Worm (Caenorhabditis elegans) whole organism, mixed stage, embryonic: ENCODE results near the gene ZK892.6.
A peak's percentile ranks its signal among the peaks of the same experiment; 100 is the strongest.

Source experiments
- M03D4.4 ChIP-seq: sonication (generic microtip); optimal IDR thresholded peaks from 2 replicates; lab custom pipeline; 2017; ENCODE audit warnings: mild to moderate bottlenecking, missing genetic modification characterization, missing compliant biosample characterization
- bed-3 ChIP-seq: fragments of 200-800 bp; sonication (Bioruptor generic); optimal IDR thresholded peaks from 3 replicates; lab custom pipeline; 2018; ENCODE audit warnings: mild to moderate bottlenecking, missing genetic modification characterization, moderate library complexity, missing compliant biosample characterization
- blmp-1 ChIP-seq: fragments of 150-350 bp; optimal IDR thresholded peaks from 2 replicates; lab custom pipeline; 2014; ENCODE audit warnings: missing biosample characterization, missing genetic modification characterization
- ceh-43 ChIP-seq: fragments of 200-800 bp; sonication (Bioruptor generic); optimal IDR thresholded peaks from 2 replicates; lab custom pipeline; 2018; ENCODE audit warnings: mild to moderate bottlenecking, missing genetic modification characterization, moderate library complexity, missing compliant biosample characterization
- ces-1 ChIP-seq: fragments of 150-350 bp; optimal IDR thresholded peaks from 2 replicates; lab custom pipeline; 2014; ENCODE audit warnings: missing biosample characterization, missing genetic modification reagents, missing genetic modification characterization
- cnd-1 ChIP-seq: fragments of 200-800 bp; sonication (Bioruptor generic); optimal IDR thresholded peaks from 2 replicates; lab custom pipeline; 2018; ENCODE audit warnings: mild to moderate bottlenecking, missing genetic modification characterization, missing compliant biosample characterization
- drap-1 ChIP-seq: fragments of 200-800 bp; sonication (Bioruptor generic); optimal IDR thresholded peaks from 3 replicates; lab custom pipeline; 2018; ENCODE audit warnings: mild to moderate bottlenecking, missing genetic modification characterization, missing compliant biosample characterization
- elt-1 ChIP-seq: sonication (generic microtip); optimal IDR thresholded peaks from 2 replicates; lab custom pipeline; 2017; ENCODE audit warnings: missing genetic modification characterization, mild to moderate bottlenecking, missing compliant biosample characterization, antibody characterized with exemption, moderate library complexity, borderline replicate concordance; ENCODE audit not compliant: insufficient read depth
- elt-3 ChIP-seq: fragments of 150-350 bp; optimal IDR thresholded peaks from 2 replicates; lab custom pipeline; 2014; ENCODE audit warnings: missing biosample characterization, missing genetic modification characterization
- ham-2 ChIP-seq: fragments of 200-800 bp; sonication (Bioruptor generic); optimal IDR thresholded peaks from 2 replicates; lab custom pipeline; 2018; ENCODE audit warnings: mild to moderate bottlenecking, missing genetic modification characterization, missing compliant biosample characterization
- hlh-1 ChIP-seq: fragments of 150-350 bp; optimal IDR thresholded peaks from 2 replicates; lab custom pipeline; 2014; ENCODE audit warnings: missing biosample characterization, missing genetic modification reagents, missing genetic modification characterization
- lin-13 ChIP-seq: fragments of 150-350 bp; optimal IDR thresholded peaks from 2 replicates; lab custom pipeline; 2014; ENCODE audit warnings: missing biosample characterization, missing genetic modification characterization
- lin-32 ChIP-seq: fragments of 200-800 bp; sonication (Bioruptor generic); optimal IDR thresholded peaks from 2 replicates; lab custom pipeline; 2018; ENCODE audit warnings: mild to moderate bottlenecking, missing genetic modification characterization, missing compliant biosample characterization
- mab-5 ChIP-seq: fragments of 150-350 bp; optimal IDR thresholded peaks from 2 replicates; lab custom pipeline; 2014; ENCODE audit warnings: missing biosample characterization, missing genetic modification characterization
- mep-1 ChIP-seq: fragments of 150-350 bp; optimal IDR thresholded peaks from 2 replicates; lab custom pipeline; 2017; ENCODE audit warnings: missing biosample characterization, missing genetic modification reagents, missing genetic modification characterization, inconsistent platforms
- mls-2 ChIP-seq: sonication (generic microtip); optimal IDR thresholded peaks from 2 replicates; lab custom pipeline; 2016; ENCODE audit warnings: mild to moderate bottlenecking, missing genetic modification characterization, moderate library complexity, missing compliant biosample characterization
- nhr-12 ChIP-seq: fragments of 150-350 bp; optimal IDR thresholded peaks from 2 replicates; lab custom pipeline; 2014; ENCODE audit warnings: missing biosample characterization, missing genetic modification characterization
- nhr-237 ChIP-seq: fragments of 150-350 bp; optimal IDR thresholded peaks from 2 replicates; lab custom pipeline; 2014; ENCODE audit warnings: missing biosample characterization, missing genetic modification characterization
- nhr-28 ChIP-seq: fragments of 150-350 bp; optimal IDR thresholded peaks from 2 replicates; lab custom pipeline; 2014; ENCODE audit warnings: missing biosample characterization, missing genetic modification characterization
- nhr-76 ChIP-seq: sonication (generic microtip); optimal IDR thresholded peaks from 2 replicates; lab custom pipeline; 2017; ENCODE audit warnings: missing biosample characterization, missing genetic modification characterization
- pha-4 ChIP-seq: fragments of 150-350 bp; optimal IDR thresholded peaks from 2 replicates; lab custom pipeline; 2018; ENCODE audit warnings: missing biosample characterization, missing genetic modification reagents, missing genetic modification characterization
- sem-2 ChIP-seq: fragments of 200-800 bp; sonication (Bioruptor generic); optimal IDR thresholded peaks from 2 replicates; lab custom pipeline; 2018; ENCODE audit warnings: mild to moderate bottlenecking, missing genetic modification characterization, missing compliant biosample characterization
- snpc-4 ChIP-seq: fragments of 150-350 bp; optimal IDR thresholded peaks from 2 replicates; lab custom pipeline; 2014; ENCODE audit warnings: missing biosample characterization, missing genetic modification characterization
- sptf-1 ChIP-seq: sonication (generic microtip); optimal IDR thresholded peaks from 2 replicates; lab custom pipeline; 2017; ENCODE audit warnings: mild to moderate bottlenecking, missing genetic modification characterization, moderate library complexity, missing compliant biosample characterization
- tbx-8 ChIP-seq: fragments of 200-800 bp; sonication (Bioruptor generic); optimal IDR thresholded peaks from 2 replicates; lab custom pipeline; 2018; ENCODE audit warnings: mild to moderate bottlenecking, missing genetic modification characterization, moderate library complexity, missing compliant biosample characterization
- unc-39 ChIP-seq: fragments of 150-350 bp; optimal IDR thresholded peaks from 2 replicates; lab custom pipeline; 2014; ENCODE audit warnings: missing biosample characterization, missing genetic modification characterization
- unc-62 ChIP-seq: fragments of 150-350 bp; optimal IDR thresholded peaks from 2 replicates; lab custom pipeline; 2014; ENCODE audit warnings: missing biosample characterization, missing genetic modification reagents, missing genetic modification characterization
- ztf-11 ChIP-seq: fragments of 150-350 bp; optimal IDR thresholded peaks from 2 replicates; lab custom pipeline; 2014; ENCODE audit warnings: missing biosample characterization, missing genetic modification characterization

ZK892.6 gene

DNA sequence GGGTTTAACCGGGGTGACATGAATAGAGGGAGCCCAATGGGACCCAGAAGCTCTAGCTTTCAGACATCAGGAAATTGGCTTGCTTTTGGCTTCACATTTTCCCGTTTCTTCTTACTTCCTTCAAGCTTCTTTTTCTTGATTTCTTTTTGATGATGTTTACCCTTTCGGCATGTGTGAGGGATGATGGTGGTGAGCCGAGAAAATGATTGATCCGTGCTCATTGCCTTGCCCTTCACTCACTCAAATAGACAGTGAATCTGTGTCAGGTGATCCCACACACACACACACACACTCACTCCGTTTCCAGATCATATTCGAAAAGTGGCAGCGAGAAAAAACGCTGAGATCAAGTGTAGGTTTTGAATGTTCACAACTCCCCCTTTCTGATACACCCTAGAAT, 14.8 kb upstream of the ZK892.6 start:
- TF ChIP-seq elt-1 (tag; lab: Kevin White, UChicago), result no peak
- no peak for TF ChIP-seq drap-1 (GFP tag; lab: Kevin White, UChicago)
- TF ChIP-seq ces-1, result no peak
- TF ChIP-seq pha-4 (tag; lab: Kevin White, UChicago), result no peak

DNA sequence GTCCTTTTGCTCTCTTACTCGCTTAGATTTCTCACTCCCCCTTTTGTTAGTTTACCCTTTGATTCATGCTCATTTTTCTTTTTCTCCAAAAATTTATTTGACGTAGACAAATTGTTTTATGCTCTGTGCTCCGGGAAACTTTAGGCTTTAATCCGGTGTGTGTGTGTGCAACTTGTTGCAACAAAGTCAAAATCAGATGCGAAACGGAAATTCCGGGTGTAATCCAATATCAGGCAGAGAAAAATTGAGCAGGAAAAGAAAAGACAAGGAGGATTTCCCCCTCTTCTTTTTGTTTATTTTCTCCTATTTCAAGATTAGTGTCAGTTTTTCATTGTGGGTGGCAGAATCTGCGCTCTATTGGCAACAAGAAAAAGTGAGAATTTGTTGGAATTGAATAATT, 12.5 kb upstream of the ZK892.6 start:
- TF ChIP-seq ces-1, result peak; percentile 59
- TF ChIP-seq nhr-12, result no peak
- TF ChIP-seq mep-1 (tag; lab: Kevin White, UChicago), result no peak
- TF ChIP-seq, all 35 proteins: peak for 1

DNA sequence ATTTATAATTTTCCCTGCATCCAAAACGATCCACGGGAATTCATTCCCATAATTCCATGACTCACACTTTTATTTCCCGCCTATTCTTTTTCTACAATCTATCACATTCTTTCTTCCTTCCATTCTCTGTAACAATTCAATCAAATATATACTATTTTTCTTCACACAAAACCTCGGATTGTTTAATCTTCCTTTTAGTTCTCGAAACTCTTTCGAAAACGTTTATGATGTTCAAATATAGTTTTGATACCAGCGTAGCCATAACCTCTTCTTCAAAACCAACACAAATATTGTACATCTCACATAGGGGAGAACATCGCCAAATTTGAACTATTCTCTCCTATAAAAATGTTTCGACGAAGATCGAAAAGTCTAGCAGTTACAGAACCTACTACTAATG, 10.9 kb upstream of the ZK892.6 start, which contains the start of gene lec-3:
Gene lec-3, plus strand, starts transcription at position 301 of the 400 bp plus-strand sequence.
- TF ChIP-seq nhr-237 (tag; lab: Kevin White, UChicago) (no peak), unc-62 (GFP tag; lab: Kevin White, UChicago) (no peak)
- TF ChIP-seq, all 35 proteins: peak for 0

DNA sequence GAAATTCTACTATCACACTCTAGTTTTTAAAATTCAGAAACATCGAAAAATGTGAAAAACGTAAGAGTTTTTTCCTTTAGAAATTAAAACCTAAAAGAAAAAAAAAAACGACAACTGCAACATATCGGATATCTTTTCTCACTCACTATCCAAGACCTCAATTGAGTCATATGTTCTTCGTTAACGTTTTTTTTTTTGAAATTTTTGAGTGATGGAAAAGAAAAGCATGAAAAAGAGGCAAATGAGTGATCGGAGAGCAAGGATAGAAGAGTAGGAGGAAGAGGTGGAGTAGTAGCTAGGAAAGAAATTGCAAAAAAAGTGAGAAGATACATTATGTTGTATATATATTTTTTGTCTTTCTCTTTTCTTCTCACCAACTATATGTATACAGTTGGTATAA, 9.6 kb upstream of the ZK892.6 start:
- no peak for TF ChIP-seq sem-2 (GFP tag; lab: Kevin White, UChicago)
- no peak for TF ChIP-seq unc-39 (tag; lab: Kevin White, UChicago)
- TF ChIP-seq sptf-1, result no peak
- no peak for TF ChIP-seq ham-2
- no peak for TF ChIP-seq snpc-4 (tag; lab: Kevin White, UChicago)
- TF ChIP-seq nhr-28, result no peak
- no peak for TF ChIP-seq blmp-1 (tag; lab: Kevin White, UChicago)
- no peak for TF ChIP-seq unc-62 (GFP tag; lab: Kevin White, UChicago)
- no peak for TF ChIP-seq hlh-1 (tag; lab: Kevin White, UChicago)
- TF ChIP-seq drap-1 (GFP tag; lab: Kevin White, UChicago), result no peak
- no peak for TF ChIP-seq cnd-1 (tag; lab: Kevin White, UChicago)
- TF ChIP-seq lin-13 (tag; lab: Kevin White, UChicago), result no peak
- TF ChIP-seq, all 35 proteins: peak for 0

DNA sequence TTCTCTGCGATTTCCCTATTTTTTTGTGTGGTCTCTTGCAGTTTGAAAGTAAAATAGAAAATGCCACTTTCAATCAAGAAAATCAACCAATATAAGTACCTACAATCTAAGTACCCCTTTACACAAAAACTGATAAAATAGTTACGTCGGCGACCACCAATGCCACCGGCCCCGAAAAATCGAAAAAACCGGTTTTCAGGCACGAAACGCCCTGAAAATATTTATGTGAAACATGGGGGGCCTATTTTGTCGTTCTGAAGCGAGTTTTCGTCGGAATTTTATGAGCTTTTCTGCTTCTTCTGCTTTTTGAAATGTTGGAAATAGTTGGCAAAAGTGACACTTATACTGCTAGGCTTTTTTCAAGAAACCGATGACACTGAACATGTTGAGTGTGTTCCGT, 8.7 kb upstream of the ZK892.6 start:
- no peak for TF ChIP-seq M03D4.4 (tag; lab: Kevin White, UChicago)
- no peak for TF ChIP-seq mab-5 (tag; lab: Kevin White, UChicago)
- TF ChIP-seq mls-2 (tag; lab: Kevin White, UChicago), result no peak
- TF ChIP-seq elt-3, result no peak
- TF ChIP-seq ztf-11, result no peak
- no peak for TF ChIP-seq lin-13 (tag; lab: Kevin White, UChicago)
- no peak for TF ChIP-seq ceh-43 (GFP tag; lab: Kevin White, UChicago)
- TF ChIP-seq tbx-8, result no peak
- TF ChIP-seq lin-32, result no peak
- no peak for TF ChIP-seq nhr-76 (tag; lab: Kevin White, UChicago)
- TF ChIP-seq snpc-4 (tag; lab: Kevin White, UChicago), result no peak
- TF ChIP-seq unc-62 (GFP tag; lab: Kevin White, UChicago), result no peak
- no peak for TF ChIP-seq ces-1
- no peak for TF ChIP-seq hlh-1 (tag; lab: Kevin White, UChicago)
- no peak for TF ChIP-seq sptf-1
- TF ChIP-seq bed-3 (GFP tag; lab: Kevin White, UChicago), result no peak
- no peak for TF ChIP-seq sem-2 (GFP tag; lab: Kevin White, UChicago)
- TF ChIP-seq mep-1 (tag; lab: Kevin White, UChicago), result no peak

DNA sequence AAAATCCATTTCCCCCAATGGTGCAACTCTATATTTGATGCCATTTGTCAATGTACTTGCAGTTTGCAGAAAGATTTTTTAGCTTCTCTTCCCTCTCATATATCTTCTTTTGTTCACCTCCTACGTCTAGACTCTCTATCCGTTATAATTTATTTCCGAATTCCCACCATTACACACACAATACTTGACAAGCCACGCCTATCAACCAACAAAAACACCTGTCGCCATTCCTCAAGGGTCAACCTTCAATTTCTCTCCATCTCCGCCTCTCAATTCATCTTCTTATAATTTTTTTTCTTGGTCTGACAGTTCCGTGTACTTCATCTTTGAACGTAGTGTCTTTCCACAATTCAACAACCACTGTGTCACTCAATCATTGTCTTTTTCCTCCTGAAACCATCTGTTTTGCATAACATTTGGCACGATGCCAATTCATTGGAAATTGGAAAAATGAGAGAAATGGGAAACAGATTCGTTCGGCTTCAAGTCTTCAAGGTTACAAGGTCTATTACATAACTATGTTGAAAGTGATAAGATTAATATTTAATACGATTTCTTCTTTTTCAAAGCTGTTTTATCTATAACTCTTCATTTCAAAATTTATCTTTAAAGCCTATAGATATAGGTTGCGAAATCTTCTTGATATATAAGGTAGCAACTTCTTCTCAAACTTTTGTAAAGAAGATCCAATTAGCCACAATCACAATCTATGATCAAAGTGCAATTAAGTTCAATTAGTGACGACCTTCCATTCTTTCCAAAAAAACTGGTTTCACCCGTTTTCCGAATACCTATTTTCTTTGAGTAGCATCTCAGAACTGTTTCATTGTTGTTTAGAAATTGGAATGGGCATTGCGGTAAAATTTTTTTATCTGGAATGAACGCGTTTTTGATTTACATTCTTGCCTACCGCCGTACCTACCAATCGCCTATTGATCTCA, 7.0 kb upstream of the ZK892.6 start:
- TF ChIP-seq sem-2 (GFP tag; lab: Kevin White, UChicago) (no peak), unc-62 (GFP tag; lab: Kevin White, UChicago) (peak; percentile 64), hlh-1 (tag; lab: Kevin White, UChicago) (peak; percentile 63)
- TF ChIP-seq, all 35 proteins: peak for 2
